Fruit fly (Drosophila melanogaster): ENCODE measurements around the gene CG33272.

DNA sequence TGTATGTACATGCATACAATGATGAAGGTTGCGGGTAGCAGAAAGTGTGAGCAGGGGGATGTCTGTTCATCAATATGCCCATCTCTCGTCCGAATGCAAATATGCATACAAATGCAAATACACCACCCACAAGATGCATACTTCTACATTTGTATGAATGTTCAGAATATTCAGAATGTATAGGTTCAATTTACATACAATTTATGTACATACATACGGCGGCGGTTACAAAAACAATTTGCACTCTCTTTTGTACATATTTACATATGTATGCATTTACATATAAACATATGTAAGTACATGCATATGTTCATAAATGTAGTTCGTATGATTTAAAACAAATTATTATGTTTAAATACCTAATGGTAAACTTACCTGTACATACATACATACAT lies 18.5 kb downstream of the CG33272 start:
- TF ChIP-seq Myc (optimal IDR thresholded peaks at IDR 0.05) (no peak), psq (GFP tag; optimal IDR thresholded peaks at IDR 0.05) (no peak), Rel (GFP tag; optimal IDR thresholded peaks at IDR 0.05) (no peak), Rel (tag; optimal IDR thresholded peaks at IDR 0.05) (no peak)

Measured in whole organism, wandering third instar larva.